Worm (Caenorhabditis elegans) whole organism, L4/young adult: ENCODE data around the gene Y41D4B.14.

ENCODE experiments used
- W03F9.2 ChIP-seq: fragments of 150-350 bp; optimal IDR thresholded peaks from 2 replicates; lab custom pipeline; 2014; ENCODE audit warnings: missing biosample characterization, missing genetic modification characterization
- dao-5 ChIP-seq: sonication (generic microtip); optimal IDR thresholded peaks from 2 replicates; lab custom pipeline; 2016; ENCODE audit warnings: missing genotype, missing genetic modification characterization, moderate library complexity, missing compliant biosample characterization
- him-1 ChIP-seq: sonication (generic microtip); optimal IDR thresholded peaks from 2 replicates; lab custom pipeline; 2016; ENCODE audit warnings: missing genotype, missing genetic modification reagents, missing genetic modification characterization, missing compliant biosample characterization

DNA sequence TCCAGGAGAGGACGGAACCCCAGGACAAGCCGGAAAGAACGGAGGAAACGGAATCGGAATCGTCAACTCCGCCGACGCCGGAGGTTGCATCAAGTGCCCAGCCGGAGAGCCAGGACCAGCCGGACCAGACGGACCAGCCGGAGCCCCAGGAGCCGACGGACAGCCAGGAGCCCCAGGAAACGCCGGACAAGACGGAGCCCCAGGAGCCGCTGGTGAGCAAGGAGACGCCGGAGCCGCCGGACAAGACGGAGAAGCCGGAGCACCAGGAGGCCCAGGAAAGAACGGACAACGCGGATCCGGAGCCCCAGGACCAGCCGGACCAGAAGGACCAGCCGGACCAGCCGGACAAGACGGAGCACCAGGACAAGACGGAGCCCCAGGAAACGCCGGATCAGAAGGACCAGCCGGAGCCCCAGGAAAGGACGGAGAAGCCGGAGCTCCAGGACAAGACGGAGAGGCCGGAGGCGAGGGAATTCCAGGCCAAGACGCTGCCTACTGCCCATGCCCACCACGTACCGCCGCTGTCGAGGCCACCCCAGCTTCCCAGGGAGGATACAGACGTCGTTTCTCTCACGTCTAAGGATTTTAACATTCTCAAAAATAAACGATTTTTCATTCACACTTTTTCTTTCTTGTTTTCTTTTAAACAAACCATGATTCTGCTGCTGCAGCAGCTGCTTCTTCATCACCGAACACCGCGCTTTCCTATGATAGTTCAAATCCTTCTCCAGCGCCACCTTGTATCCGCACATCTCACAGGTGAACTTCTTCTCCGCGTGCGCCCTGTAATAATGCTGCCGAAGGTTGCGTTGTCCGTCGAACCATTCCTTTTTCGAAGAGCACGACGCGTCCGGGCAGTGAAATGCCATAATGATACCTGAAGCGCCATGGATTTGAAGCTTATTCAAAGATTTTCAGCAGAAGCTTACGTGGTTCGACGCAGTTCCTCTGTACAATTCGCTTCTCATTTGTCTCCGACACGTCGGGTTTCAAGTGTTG is 27.4 kb upstream of the Y41D4B.14 start:
- no peak for TF ChIP-seq him-1 (tag; lab: Kevin White, UChicago)
- TF ChIP-seq W03F9.2 (tag; lab: Kevin White, UChicago), result no peak
- TF ChIP-seq dao-5 (tag; lab: Kevin White, UChicago), result no peak
